Worm (Caenorhabditis elegans) whole organism, mixed stage, embryonic: ENCODE results near the gene B0035.18.

Experiments used
- ceh-83 ChIP-seq: fragments of 200-800 bp; sonication (Bioruptor generic); optimal IDR thresholded peaks from 2 replicates; lab custom pipeline; 2018; ENCODE audit warnings: mild to moderate bottlenecking, missing genetic modification characterization, missing compliant biosample characterization
- drap-1 ChIP-seq: fragments of 200-800 bp; sonication (Bioruptor generic); optimal IDR thresholded peaks from 3 replicates; lab custom pipeline; 2018; ENCODE audit warnings: mild to moderate bottlenecking, missing genetic modification characterization, missing compliant biosample characterization
- elt-1 ChIP-seq: sonication (generic microtip); optimal IDR thresholded peaks from 2 replicates; lab custom pipeline; 2017; ENCODE audit warnings: missing genetic modification characterization, mild to moderate bottlenecking, missing compliant biosample characterization, antibody characterized with exemption, moderate library complexity, borderline replicate concordance; ENCODE audit not compliant: insufficient read depth
- lin-32 ChIP-seq: fragments of 200-800 bp; sonication (Bioruptor generic); optimal IDR thresholded peaks from 2 replicates; lab custom pipeline; 2018; ENCODE audit warnings: mild to moderate bottlenecking, missing genetic modification characterization, missing compliant biosample characterization
- nhr-237 ChIP-seq: fragments of 150-350 bp; optimal IDR thresholded peaks from 2 replicates; lab custom pipeline; 2014; ENCODE audit warnings: missing biosample characterization, missing genetic modification characterization
- nhr-28 ChIP-seq: fragments of 150-350 bp; optimal IDR thresholded peaks from 2 replicates; lab custom pipeline; 2014; ENCODE audit warnings: missing biosample characterization, missing genetic modification characterization
- sptf-1 ChIP-seq: sonication (generic microtip); optimal IDR thresholded peaks from 2 replicates; lab custom pipeline; 2017; ENCODE audit warnings: mild to moderate bottlenecking, missing genetic modification characterization, moderate library complexity, missing compliant biosample characterization
- ztf-11 ChIP-seq: fragments of 150-350 bp; optimal IDR thresholded peaks from 2 replicates; lab custom pipeline; 2014; ENCODE audit warnings: missing biosample characterization, missing genetic modification characterization

ce11 chrIV:11284102-11284531 lies 36.0 kb upstream of the B0035.18 start:
- TF ChIP-seq elt-1 (tag; lab: Kevin White, UChicago) (no peak), nhr-237 (tag; lab: Kevin White, UChicago) (no peak), nhr-28 (tag; lab: Kevin White, UChicago) (no peak), drap-1 (GFP tag; lab: Kevin White, UChicago) (no peak), lin-32 (no peak), ceh-83 (GFP tag; lab: Kevin White, UChicago) (no peak), sptf-1 (tag; lab: Kevin White, UChicago) (no peak), ztf-11 (tag; lab: Kevin White, UChicago) (no peak)
